Worm (Caenorhabditis elegans): ENCODE data around the gene sulp-3.

Gene sulp-3

ce11 chrX:8384642-8385181 is 23.5 kb downstream of the sulp-3 start, which contains the start of gene F41D9.2:
F41D9.2 (minus strand) TSS chrX:8384945.
- TF ChIP-seq blmp-1 (tag; optimal IDR thresholded peaks at IDR 0.05; ENCODE audit: insufficient read depth) (peak; percentile 61), nhr-129 (tag; optimal IDR thresholded peaks at IDR 0.05) (no peak)

- TF ChIP-seq crh-2 (tag; optimal IDR thresholded peaks at IDR 0.05), result peak; percentile 54
- no peak for TF ChIP-seq aly-2 (tag; optimal IDR thresholded peaks at IDR 0.05)
- peak; percentile 40 for TF ChIP-seq sma-9 (GFP tag; optimal IDR thresholded peaks at IDR 0.05)
- no peak for TF ChIP-seq sma-9 (tag; optimal IDR thresholded peaks at IDR 0.05)
- TF ChIP-seq fos-1 (tag; optimal IDR thresholded peaks at IDR 0.05), result peak; percentile 4
- TF ChIP-seq ZK546.5 (tag; optimal IDR thresholded peaks at IDR 0.05), result no peak
- TF ChIP-seq ceh-82 (tag; optimal IDR thresholded peaks at IDR 0.05), result no peak
- TF ChIP-seq dmd-4 (tag; optimal IDR thresholded peaks at IDR 0.05), result no peak
- TF ChIP-seq nhr-129 (tag; optimal IDR thresholded peaks at IDR 0.05), result peak; percentile 49
Measured at ce11 chrX:8381651-8382050, 26.5 kb downstream of the sulp-3 start.

ce11 chrX:8378312-8378711 is 29.9 kb downstream of the sulp-3 start, which contains the start of gene tbc-18:
tbc-18 (plus strand) TSS chrX:8378557.
- TF ChIP-seq nhr-129 (tag; optimal IDR thresholded peaks at IDR 0.05), result peak; percentile 52
- no peak for TF ChIP-seq unc-39 (tag; optimal IDR thresholded peaks at IDR 0.05)
- no peak for TF ChIP-seq lin-11 (tag; optimal IDR thresholded peaks at IDR 0.05)
- peak; percentile 34 for TF ChIP-seq alr-1 (tag; optimal IDR thresholded peaks at IDR 0.05)
- TF ChIP-seq unc-62 (GFP tag; optimal IDR thresholded peaks at IDR 0.05), result no peak
- TF ChIP-seq unc-55 (GFP tag; optimal IDR thresholded peaks at IDR 0.05), result peak; percentile 81
- no peak for TF ChIP-seq nhr-12 (tag; optimal IDR thresholded peaks at IDR 0.05)
- no peak for TF ChIP-seq elt-1 (tag; optimal IDR thresholded peaks at IDR 0.05)
- peak; percentile 34 for TF ChIP-seq Y55F3AM.14 (GFP tag; optimal IDR thresholded peaks at IDR 0.05)
- no peak for TF ChIP-seq egl-27 (tag; optimal IDR thresholded peaks at IDR 0.05)
- TF ChIP-seq mab-5 (tag; optimal IDR thresholded peaks at IDR 0.05), result no peak
- TF ChIP-seq lsy-2 (tag; optimal IDR thresholded peaks at IDR 0.05), result peak in 1 of 2 experiments; percentile 49
- TF ChIP-seq gmeb-1 (tag; optimal IDR thresholded peaks at IDR 0.05), result no peak
- TF ChIP-seq nhr-21 (tag; optimal IDR thresholded peaks at IDR 0.05), result peak; percentile 3
- TF ChIP-seq nhr-6 (tag; optimal IDR thresholded peaks at IDR 0.05), result peak; percentile 23
- TF ChIP-seq ceh-82 (tag; optimal IDR thresholded peaks at IDR 0.05), result no peak
- peak; percentile 41 for TF ChIP-seq ztf-4 (tag; optimal IDR thresholded peaks at IDR 0.05)
- TF ChIP-seq mbf-1 (tag; optimal IDR thresholded peaks at IDR 0.05), result no peak
- TF ChIP-seq ceh-16 (tag; optimal IDR thresholded peaks at IDR 0.05), result no peak
- no peak for TF ChIP-seq nhr-23 (tag; optimal IDR thresholded peaks at IDR 0.05)
- no peak for TF ChIP-seq elt-3 (tag; optimal IDR thresholded peaks at IDR 0.05)
- no peak for TF ChIP-seq nhr-10 (tag; optimal IDR thresholded peaks at IDR 0.05)
- TF ChIP-seq lin-13 (GFP tag; optimal IDR thresholded peaks at IDR 0.05), result no peak
- TF ChIP-seq peb-1 (tag; optimal IDR thresholded peaks at IDR 0.05), result no peak
- no peak for TF ChIP-seq lin-39 (tag; optimal IDR thresholded peaks at IDR 0.05)
- no peak for TF ChIP-seq aly-2 (tag; optimal IDR thresholded peaks at IDR 0.05)
- no peak for TF ChIP-seq ztf-1 (GFP tag; conservative IDR thresholded peaks at IDR 0.05)
- TF ChIP-seq mdl-1 (tag; optimal IDR thresholded peaks at IDR 0.05), result peak in 1 of 2 experiments; percentile 48
- TF ChIP-seq skn-1 (tag; optimal IDR thresholded peaks at IDR 0.05), result no peak
- peak; percentile 45 for TF ChIP-seq sma-9 (GFP tag; optimal IDR thresholded peaks at IDR 0.05)
- no peak for TF ChIP-seq sma-9 (tag; optimal IDR thresholded peaks at IDR 0.05)
- no peak for TF ChIP-seq nhr-25 (tag; optimal IDR thresholded peaks at IDR 0.05)
- no peak for TF ChIP-seq ZK546.5 (tag; optimal IDR thresholded peaks at IDR 0.05)
- no peak for TF ChIP-seq ztf-11 (tag; optimal IDR thresholded peaks at IDR 0.05)
- TF ChIP-seq dmd-4 (tag; optimal IDR thresholded peaks at IDR 0.05), result no peak
- peak; percentile 73 for TF ChIP-seq C34F6.9 (tag; optimal IDR thresholded peaks at IDR 0.05)
- no peak for TF ChIP-seq blmp-1 (tag; optimal IDR thresholded peaks at IDR 0.05; ENCODE audit: insufficient read depth)
- TF ChIP-seq crh-2 (tag; optimal IDR thresholded peaks at IDR 0.05), result peak; percentile 79
- TF ChIP-seq sem-4 (tag; optimal IDR thresholded peaks at IDR 0.05), result no peak
- peak; percentile 64 for TF ChIP-seq zag-1 (tag; optimal IDR thresholded peaks at IDR 0.05)
- TF ChIP-seq ama-1 (optimal IDR thresholded peaks at IDR 0.05), result no peak
- no peak for TF ChIP-seq R02D3.7 (tag; optimal IDR thresholded peaks at IDR 0.05)
- TF ChIP-seq sma-3 (GFP tag; optimal IDR thresholded peaks at IDR 0.05), result no peak
- TF ChIP-seq nhr-77 (tag; optimal IDR thresholded peaks at IDR 0.05), result no peak
- peak; percentile 60 for TF ChIP-seq F13H6.1 (tag; optimal IDR thresholded peaks at IDR 0.05)
- no peak for TF ChIP-seq nhr-237 (tag; optimal IDR thresholded peaks at IDR 0.05)
- no peak for TF ChIP-seq nhr-11 (tag; optimal IDR thresholded peaks at IDR 0.05)
